Fruit fly (Drosophila melanogaster): Measurements from ENCODE around the gene SrpRalpha.

- TF ChIP-seq EcR (GFP tag; optimal IDR thresholded peaks at IDR 0.05) (no peak), psq (optimal IDR thresholded peaks at IDR 0.05) (no peak), CG8478 (optimal IDR thresholded peaks at IDR 0.05) (no peak), usp (GFP tag; optimal IDR thresholded peaks at IDR 0.05) (no peak)
Observed at dm6 chrX:11140163-11140562, 11.3 kb upstream of the SrpRalpha start, which contains the start of gene ssp7.
